Fruit fly (Drosophila melanogaster) whole organism, pupa: ENCODE results near the gene DENR.
A peak's percentile ranks its signal among the peaks of the same experiment; 100 is the strongest.

Source experiments
- CG10348 ChIP-seq: fragments of 200-800 bp; sonication (Bioruptor generic); IDR thresholded peaks from 2 replicates; pipeline ENCODE4 v1.3.6; 2022; ENCODE audit warnings: missing biosample characterization, missing genetic modification characterization
- CG12605 ChIP-seq: fragments of 200-800 bp; sonication (Bioruptor generic); IDR thresholded peaks from 2 replicates; pipeline ENCODE4 v1.3.6; 2022; ENCODE audit warnings: missing biosample characterization, missing genetic modification characterization
- CG13204 ChIP-seq: fragments of 200-800 bp; sonication (Bioruptor generic); optimal IDR thresholded peaks from 2 replicates; lab custom pipeline; 2018; ENCODE audit warnings: missing biosample characterization, mild to moderate bottlenecking, missing genetic modification characterization, moderate library complexity
- CG14655 ChIP-seq: fragments of 200-800 bp; sonication (Bioruptor generic); optimal IDR thresholded peaks from 3 replicates; lab custom pipeline; 2017; ENCODE audit warnings: mild to moderate bottlenecking, missing biosample characterization, missing genetic modification reagents, missing genetic modification characterization
- CG15710 ChIP-seq: fragments of 200-800 bp; sonication (Bioruptor generic); optimal IDR thresholded peaks from 2 replicates; lab custom pipeline; 2018; ENCODE audit warnings: missing biosample characterization, mild to moderate bottlenecking, missing genetic modification characterization, moderate library complexity
- CG17806 ChIP-seq: fragments of 200-800 bp; sonication (Bioruptor generic); optimal IDR thresholded peaks from 2 replicates; lab custom pipeline; 2018; ENCODE audit warnings: missing biosample characterization, mild to moderate bottlenecking, missing genetic modification characterization, moderate library complexity
- CG32121 ChIP-seq: fragments of 200-800 bp; sonication (Bioruptor generic); IDR thresholded peaks from 2 replicates; pipeline ENCODE4 v1.3.6; 2022; ENCODE audit warnings: missing biosample characterization, missing genetic modification characterization
- CG34367 ChIP-seq: fragments of 200-800 bp; sonication (Bioruptor generic); optimal IDR thresholded peaks from 2 replicates; lab custom pipeline; 2018; ENCODE audit warnings: missing biosample characterization, mild to moderate bottlenecking, missing genetic modification characterization
- CG4496 ChIP-seq: fragments of 200-800 bp; sonication (Bioruptor generic); IDR thresholded peaks from 3 replicates; pipeline ENCODE4 v1.3.6; 2022; ENCODE audit warnings: missing biosample characterization, missing genetic modification characterization
- CG8159 ChIP-seq: fragments of 200-800 bp; sonication (Bioruptor generic); optimal IDR thresholded peaks from 3 replicates; lab custom pipeline; 2018; ENCODE audit warnings: missing biosample characterization, mild to moderate bottlenecking, missing genetic modification characterization, moderate library complexity
- CG8301 ChIP-seq: fragments of 200-800 bp; sonication (Bioruptor generic); optimal IDR thresholded peaks from 2 replicates; lab custom pipeline; 2018; ENCODE audit warnings: missing biosample characterization, mild to moderate bottlenecking, missing genetic modification characterization
- CG9948 ChIP-seq: fragments of 200-800 bp; sonication (Bioruptor generic); optimal IDR thresholded peaks from 2 replicates; lab custom pipeline; 2018; ENCODE audit warnings: missing biosample characterization, mild to moderate bottlenecking, missing genetic modification characterization, moderate library complexity
- D1 ChIP-seq: fragments of 200-800 bp; sonication (Bioruptor generic); optimal IDR thresholded peaks from 2 replicates; lab custom pipeline; 2018; ENCODE audit warnings: missing biosample characterization, mild to moderate bottlenecking, missing genetic modification characterization, moderate library complexity
- EcR ChIP-seq: fragments of 200-800 bp; sonication (Bioruptor generic); optimal IDR thresholded peaks from 3 replicates; lab custom pipeline; 2019; ENCODE audit warnings: missing biosample characterization, missing genetic modification characterization, mild to moderate bottlenecking, moderate library complexity, missing genetic modification reagents
- Ets98B ChIP-seq: fragments of 200-800 bp; sonication (Bioruptor generic); IDR thresholded peaks from 2 replicates; pipeline ENCODE4 v1.3.6; 2022; ENCODE audit warnings: missing biosample characterization, missing genetic modification characterization
- Pif1A ChIP-seq: fragments of 200-800 bp; sonication (Bioruptor generic); optimal IDR thresholded peaks from 3 replicates; lab custom pipeline; 2016; ENCODE audit warnings: missing biosample characterization, missing genetic modification characterization
- Pif1B ChIP-seq: fragments of 200-800 bp; sonication (Bioruptor generic); optimal IDR thresholded peaks from 3 replicates; lab custom pipeline; 2016; ENCODE audit warnings: missing biosample characterization, missing genetic modification characterization
- Snoo ChIP-seq: fragments of 200-800 bp; sonication (Bioruptor generic); optimal IDR thresholded peaks from 3 replicates; lab custom pipeline; 2017; ENCODE audit warnings: missing biosample characterization, mild to moderate bottlenecking, missing genetic modification characterization, inconsistent platforms
- fd96Ca ChIP-seq: fragments of 200-800 bp; sonication (Bioruptor generic); IDR thresholded peaks from 3 replicates; pipeline ENCODE4 v1.3.6; 2022; ENCODE audit warnings: missing biosample characterization, missing genetic modification characterization
- gl ChIP-seq: fragments of 200-800 bp; sonication (Bioruptor generic); optimal IDR thresholded peaks from 2 replicates; lab custom pipeline; 2018; ENCODE audit warnings: missing biosample characterization, mild to moderate bottlenecking, missing genetic modification characterization
- rn ChIP-seq: fragments of 200-800 bp; sonication (Bioruptor generic); IDR thresholded peaks from 2 replicates; pipeline ENCODE4 v1.3.6; 2022; ENCODE audit warnings: missing biosample characterization, missing genetic modification characterization

DENR gene

dm6 chrX:16907675-16908074 is 21.3 kb upstream of the DENR start:
- no peak for TF ChIP-seq CG14655 (GFP tag; lab: Kevin White, UChicago)
- no peak for TF ChIP-seq Snoo (tag; lab: Kevin White, UChicago)
- TF ChIP-seq Ets98B (GFP tag; lab: Robert Waterston, UW): no peak

DNA sequence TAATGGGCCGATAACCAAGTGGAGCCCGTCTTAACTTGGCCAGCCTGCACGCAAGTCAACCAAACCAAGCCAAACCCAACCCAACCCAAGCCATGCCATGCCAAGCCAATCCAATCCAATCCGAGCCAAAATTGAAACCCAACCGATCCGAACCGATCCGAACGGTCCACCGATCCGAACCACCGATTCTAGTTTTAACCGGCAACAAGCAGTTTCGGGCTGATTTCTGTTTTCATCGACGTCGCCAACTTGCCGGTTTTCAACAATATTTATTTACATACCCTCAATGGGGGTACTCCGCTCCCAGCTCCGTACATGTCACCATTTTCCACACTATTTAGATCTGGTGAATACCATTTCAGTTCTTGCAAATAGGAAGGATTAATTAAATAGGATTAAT is 20.6 kb upstream of the DENR start:
- TF ChIP-seq CG4496 (GFP tag; lab: Robert Waterston, UW) (0 out of 3 replicates have a peak, but pooled peaks have one; percentile 29), CG9948 (tag; lab: Kevin White, UChicago) (no peak), Ets98B (GFP tag; lab: Robert Waterston, UW) (0 out of 2 replicates have a peak, but pooled peaks have one; percentile 11)

DNA sequence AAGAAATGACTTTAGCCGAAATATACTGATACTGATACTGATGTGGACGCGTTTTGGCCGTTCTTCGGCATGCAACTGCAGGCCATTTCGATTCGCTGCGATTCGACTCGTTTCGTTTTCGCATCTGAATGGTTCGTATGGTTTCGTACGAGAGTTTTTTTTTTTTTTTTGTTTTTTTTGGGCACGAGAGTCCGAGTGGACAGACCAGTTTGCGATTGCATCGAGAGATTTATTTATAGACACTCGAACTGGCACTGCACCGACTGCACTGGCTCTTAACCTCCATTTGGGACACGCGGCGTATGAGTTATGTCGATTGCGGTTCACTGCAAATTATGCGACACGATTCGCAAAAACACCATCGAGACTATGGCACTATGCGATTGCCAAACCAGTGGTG is 19.7 kb upstream of the DENR start:
- TF ChIP-seq Pif1B (GFP tag; lab: Kevin White, UChicago): peak; percentile 33
- no peak for TF ChIP-seq rn (GFP tag; lab: Robert Waterston, UW)
- no peak for TF ChIP-seq CG14655 (GFP tag; lab: Kevin White, UChicago)
- TF ChIP-seq CG8159 (tag; lab: Kevin White, UChicago): peak; percentile 12
- TF ChIP-seq fd96Ca (GFP tag; lab: Robert Waterston, UW): 0 out of 3 replicates have a peak, but pooled peaks have one; percentile 43
- peak; percentile 29 for TF ChIP-seq gl (tag; lab: Kevin White, UChicago)
- TF ChIP-seq CG9948 (tag; lab: Kevin White, UChicago): no peak
- TF ChIP-seq Ets98B (GFP tag; lab: Robert Waterston, UW): peak; percentile 66; the same call in 1 of the 2 replicates
- TF ChIP-seq D1 (tag; lab: Kevin White, UChicago): no peak
- no peak for TF ChIP-seq CG8301 (tag; lab: Kevin White, UChicago)
- peak; percentile 70 for TF ChIP-seq CG4496 (GFP tag; lab: Robert Waterston, UW)
- TF ChIP-seq CG10348: no peak
- peak; percentile 33 for TF ChIP-seq EcR
- no peak; the same call in 1 of the 2 replicates for TF ChIP-seq CG12605 (GFP tag; lab: Robert Waterston, UW)
- TF ChIP-seq CG32121: peak; percentile 71
- no peak for TF ChIP-seq CG15710
- no peak for TF ChIP-seq CG13204 (GFP tag; lab: Kevin White, UChicago)
- TF ChIP-seq CG17806: no peak
- peak; percentile 34 for TF ChIP-seq Pif1A (GFP tag; lab: Kevin White, UChicago)
- TF ChIP-seq Snoo (tag; lab: Kevin White, UChicago): no peak
- no peak for TF ChIP-seq CG34367

- TF ChIP-seq gl (tag; lab: Kevin White, UChicago): no peak
- no peak for TF ChIP-seq CG14655 (GFP tag; lab: Kevin White, UChicago)
- no peak for TF ChIP-seq CG17806
- TF ChIP-seq CG8159 (tag; lab: Kevin White, UChicago): no peak
Measured at dm6 chrX:16902435-16902834, 16.1 kb upstream of the DENR start.

DNA sequence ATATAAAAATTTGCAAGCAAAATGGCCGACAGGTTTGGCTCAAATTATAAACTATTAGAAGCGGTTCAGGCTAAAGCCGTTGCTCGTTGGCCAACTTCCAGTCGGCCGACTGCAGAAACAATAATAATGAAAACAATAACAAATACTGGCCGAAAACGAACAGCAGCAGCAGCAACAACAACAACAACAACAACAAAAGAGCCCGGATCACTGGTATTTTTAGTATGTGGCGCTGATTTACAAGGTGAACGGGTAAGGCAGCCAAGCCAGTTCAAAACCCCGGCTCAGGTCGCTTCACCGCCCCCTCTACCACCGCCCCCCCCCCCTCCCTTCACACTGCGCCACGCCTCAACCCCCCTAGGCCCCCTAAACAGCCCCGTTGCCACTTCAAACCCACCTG is 13.9 kb upstream of the DENR start:
- TF ChIP-seq EcR (peak; percentile 60), CG9948 (tag; lab: Kevin White, UChicago) (no peak), CG32121 (0 out of 2 replicates have a peak, but pooled peaks have one; percentile 1), Ets98B (GFP tag; lab: Robert Waterston, UW) (no peak), CG8159 (tag; lab: Kevin White, UChicago) (no peak)

- no peak for TF ChIP-seq CG32121
- no peak for TF ChIP-seq CG13204 (GFP tag; lab: Kevin White, UChicago)
- TF ChIP-seq D1 (tag; lab: Kevin White, UChicago): no peak
- TF ChIP-seq CG12605 (GFP tag; lab: Robert Waterston, UW): no peak
- TF ChIP-seq Pif1B (GFP tag; lab: Kevin White, UChicago): no peak
- no peak for TF ChIP-seq Ets98B (GFP tag; lab: Robert Waterston, UW)
- no peak for TF ChIP-seq CG10348
- TF ChIP-seq CG17806: no peak
- TF ChIP-seq CG14655 (GFP tag; lab: Kevin White, UChicago): no peak
- TF ChIP-seq CG8159 (tag; lab: Kevin White, UChicago): no peak
- TF ChIP-seq gl (tag; lab: Kevin White, UChicago): no peak
- TF ChIP-seq CG4496 (GFP tag; lab: Robert Waterston, UW): no peak
- no peak for TF ChIP-seq Snoo (tag; lab: Kevin White, UChicago)
- TF ChIP-seq CG8301 (tag; lab: Kevin White, UChicago): no peak
- TF ChIP-seq EcR: no peak
- no peak for TF ChIP-seq CG9948 (tag; lab: Kevin White, UChicago)
- no peak for TF ChIP-seq rn (GFP tag; lab: Robert Waterston, UW)
Measured at dm6 chrX:16897087-16897486, 10.7 kb upstream of the DENR start, which contains the start of gene CG33252. TSS of gene CG33252 (minus strand) at chrX:16897187.

DNA sequence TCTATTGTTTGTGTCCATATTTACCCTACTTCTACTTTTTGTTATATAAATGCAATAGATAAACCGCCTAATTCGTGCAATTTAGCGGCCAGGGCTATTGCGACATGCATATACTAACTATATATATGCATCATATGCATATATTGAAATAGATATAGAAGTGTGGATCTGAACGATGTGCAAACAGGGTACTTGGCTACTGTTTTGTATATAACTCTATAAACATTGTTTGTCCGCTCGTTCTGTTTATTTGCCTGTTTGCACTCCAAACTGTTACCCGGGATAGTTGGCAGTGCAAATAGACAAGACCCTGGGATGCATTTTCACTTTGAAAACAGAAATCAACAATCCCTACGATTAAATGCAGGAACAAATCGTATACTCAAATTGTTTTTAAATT is 6.7 kb upstream of the DENR start:
- TF ChIP-seq Pif1A (GFP tag; lab: Kevin White, UChicago) (no peak), CG17806 (no peak), CG13204 (GFP tag; lab: Kevin White, UChicago) (no peak), CG8301 (tag; lab: Kevin White, UChicago) (no peak), CG14655 (GFP tag; lab: Kevin White, UChicago) (no peak), EcR (no peak), CG4496 (GFP tag; lab: Robert Waterston, UW) (no peak), CG12605 (GFP tag; lab: Robert Waterston, UW) (no peak), CG10348 (no peak)
